Fruit fly (Drosophila melanogaster) whole organism, larva: ENCODE measurements around the gene Cpr64Ab.

Experiments used
- noc ChIP-seq: fragments of 200-800 bp; sonication (Bioruptor generic); optimal IDR thresholded peaks from 3 replicates; lab custom pipeline; 2019; ENCODE audit warnings: missing biosample characterization, mild to moderate bottlenecking, missing genetic modification characterization, moderate library complexity

Cpr64Ab gene

dm6 chr3L:4204867-4205266 is 6.5 kb downstream of the Cpr64Ab start:
- no peak for TF ChIP-seq noc (tag; lab: Kevin White, UChicago)

DNA sequence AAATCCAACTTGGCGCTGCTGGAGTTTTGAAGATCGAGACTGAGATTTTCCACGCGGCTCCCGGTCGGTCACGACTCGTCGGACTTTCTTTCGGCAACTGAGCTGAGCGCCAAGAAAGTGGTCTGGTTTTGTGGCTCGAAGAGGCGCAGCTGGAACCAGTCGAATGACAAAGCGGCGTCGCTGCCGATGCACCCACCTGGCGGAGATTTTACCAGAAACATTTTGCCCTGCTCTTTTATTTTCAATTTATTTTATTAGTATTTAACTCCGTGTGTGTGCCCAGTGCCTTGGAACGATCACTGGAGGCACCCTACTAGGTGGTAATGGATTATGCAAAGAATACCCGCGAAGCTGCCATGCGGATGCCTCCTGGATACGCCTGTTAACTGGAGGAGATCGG is 7.1 kb downstream of the Cpr64Ab start, which contains the start of gene CG15005:
CG15005 (minus strand) TSS at position 101 of the 400 bp plus-strand sequence.
- TF ChIP-seq noc (tag; lab: Kevin White, UChicago) = no peak

DNA sequence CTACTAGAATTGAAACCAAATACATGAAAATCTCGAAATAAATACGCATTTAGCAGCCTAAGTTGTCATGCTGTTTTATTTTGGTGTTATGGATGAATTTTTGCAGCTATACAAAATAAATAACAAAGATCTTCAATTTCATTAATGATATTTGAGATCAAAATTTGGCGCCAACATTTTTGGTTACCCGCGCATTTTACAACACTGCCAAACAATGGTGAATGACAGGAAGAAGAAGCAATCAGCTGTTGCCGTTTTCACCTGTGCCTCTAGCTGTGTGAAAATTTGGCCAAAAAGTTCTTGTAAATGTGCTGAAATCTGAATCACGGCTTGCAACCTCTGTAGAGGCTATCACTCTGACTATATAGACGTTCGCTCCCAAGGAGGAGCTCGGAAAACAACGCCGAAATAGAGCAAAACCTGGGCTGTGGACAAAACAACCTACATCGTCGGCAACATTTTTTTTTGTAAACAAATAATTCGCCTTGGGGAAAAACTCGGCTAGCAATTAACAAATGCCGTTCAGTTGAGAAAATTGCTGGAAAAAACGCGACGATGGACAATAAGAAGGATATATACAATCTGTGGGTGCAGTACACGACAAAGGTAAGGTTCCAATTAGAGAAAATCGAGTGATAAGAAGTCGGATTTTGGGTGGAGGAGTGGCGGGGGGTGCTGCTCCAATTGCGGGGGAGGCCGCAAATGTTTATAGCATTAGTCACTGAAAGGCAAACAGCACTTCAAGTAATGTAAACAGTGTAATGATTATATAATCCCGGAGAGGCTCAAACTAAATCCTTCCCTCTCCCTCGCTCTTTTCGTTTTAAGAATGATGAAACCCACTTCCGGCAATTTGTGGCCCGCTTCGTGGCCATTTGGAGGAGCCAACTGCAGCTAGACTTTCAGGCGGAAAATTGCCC is 17.4 kb downstream of the Cpr64Ab start, which contains the start of gene CG43367:
CG43367 (plus strand) TSS at position 264 of the 920 bp plus-strand sequence.
- no peak for TF ChIP-seq noc (tag; lab: Kevin White, UChicago)

DNA sequence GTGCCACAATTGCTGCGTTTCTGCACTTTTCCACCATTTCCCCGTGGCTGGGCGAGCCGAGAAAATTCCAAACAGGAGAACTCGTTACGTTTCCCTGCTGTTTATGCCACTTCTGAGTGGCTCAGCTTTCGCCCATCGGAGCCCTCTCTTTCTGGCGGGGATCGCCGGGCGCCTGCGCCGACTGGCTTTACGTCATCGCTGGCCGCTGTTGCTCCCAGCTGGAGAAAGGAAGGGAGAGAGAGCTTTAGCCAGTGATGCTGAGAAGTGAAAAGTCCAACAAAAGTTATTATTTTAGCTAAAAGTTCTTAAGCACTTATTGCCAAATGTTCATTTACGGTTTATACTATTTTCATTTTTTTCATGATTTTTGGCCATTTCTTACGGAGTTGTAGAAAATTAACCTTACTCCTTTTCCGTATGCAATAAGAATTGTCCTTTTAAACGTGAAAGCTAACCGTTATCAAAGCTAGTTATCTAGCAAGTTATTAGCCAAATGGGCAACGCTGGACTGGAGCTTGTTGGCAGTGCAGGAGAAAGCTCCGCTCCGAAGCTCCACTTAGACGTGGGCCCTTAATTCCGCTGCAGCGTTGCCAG is 23.3 kb downstream of the Cpr64Ab start, which contains the start of the genes Teh2 and tipE:
Teh2 (minus strand) TSS at position 94 of the 594 bp plus-strand sequence.
tipE (plus strand) TSS at position 570 of the 594 bp plus-strand sequence.
- TF ChIP-seq noc (tag; lab: Kevin White, UChicago) = no peak

DNA sequence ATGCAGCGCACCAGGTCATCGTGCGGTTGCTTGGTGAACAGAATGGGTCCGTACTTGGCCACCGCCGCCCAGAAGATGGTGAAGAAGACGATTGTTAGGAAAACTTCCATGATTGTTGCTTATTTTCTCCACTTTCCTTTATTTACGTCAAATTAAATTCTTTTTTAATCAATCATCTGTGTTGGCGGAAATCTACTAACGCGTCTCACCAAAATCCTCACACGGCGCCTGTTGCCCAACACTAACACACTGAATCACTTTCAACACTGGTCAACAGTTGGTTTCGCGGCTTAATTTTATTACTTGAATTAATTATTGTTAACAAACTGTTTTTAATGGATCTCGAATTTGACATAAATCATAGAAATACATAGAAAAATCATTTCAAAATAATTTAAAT is 24.7 kb downstream of the Cpr64Ab start, which contains the start of gene VhaM9.7-c:
VhaM9.7-c (minus strand) TSS at position 207 of the 400 bp plus-strand sequence.
- TF ChIP-seq noc (tag; lab: Kevin White, UChicago) = no peak

DNA sequence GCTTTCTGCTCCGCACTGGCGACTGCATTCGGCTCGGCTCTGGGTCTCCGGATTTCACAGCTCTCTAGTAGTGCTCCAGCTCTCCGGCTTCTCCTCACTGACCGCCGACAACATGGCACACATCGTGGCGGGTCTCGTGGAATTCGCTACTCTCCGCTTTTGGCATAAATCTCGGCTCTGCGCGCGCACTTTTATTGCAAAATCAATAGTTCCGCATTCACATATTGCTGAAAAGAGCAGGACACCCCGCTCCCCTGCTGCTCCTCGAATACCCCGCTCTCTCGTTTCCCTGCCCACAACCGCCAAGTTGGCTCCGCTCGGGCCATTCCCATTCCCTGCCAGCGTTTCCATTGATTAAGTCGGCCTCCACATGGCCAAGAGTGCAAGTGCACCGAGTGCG is 26.1 kb downstream of the Cpr64Ab start:
- TF ChIP-seq noc (tag; lab: Kevin White, UChicago) = no peak

DNA sequence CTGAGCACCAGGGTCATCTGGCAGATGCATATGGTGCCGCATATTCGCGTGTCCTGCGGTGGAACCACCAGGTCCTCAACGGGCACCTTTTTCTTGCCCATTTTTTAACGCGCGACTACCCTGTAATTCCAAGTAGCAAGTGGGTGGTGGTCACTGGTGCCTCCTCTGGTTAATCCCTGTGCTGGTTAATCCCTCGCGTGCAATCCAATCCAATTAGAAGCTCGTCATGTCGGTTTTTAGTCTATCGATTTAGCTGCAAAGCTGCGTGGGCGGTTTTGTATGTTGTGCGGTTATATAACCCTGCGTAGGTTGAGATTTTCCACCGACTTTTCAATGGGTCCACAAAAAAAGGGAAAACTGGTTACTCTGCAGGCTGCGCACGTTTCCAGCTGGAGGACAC is 26.8 kb downstream of the Cpr64Ab start, which contains the start of gene Teh3:
Teh3 (minus strand) TSS at position 101 of the 400 bp plus-strand sequence.
- no peak for TF ChIP-seq noc (tag; lab: Kevin White, UChicago)

DNA sequence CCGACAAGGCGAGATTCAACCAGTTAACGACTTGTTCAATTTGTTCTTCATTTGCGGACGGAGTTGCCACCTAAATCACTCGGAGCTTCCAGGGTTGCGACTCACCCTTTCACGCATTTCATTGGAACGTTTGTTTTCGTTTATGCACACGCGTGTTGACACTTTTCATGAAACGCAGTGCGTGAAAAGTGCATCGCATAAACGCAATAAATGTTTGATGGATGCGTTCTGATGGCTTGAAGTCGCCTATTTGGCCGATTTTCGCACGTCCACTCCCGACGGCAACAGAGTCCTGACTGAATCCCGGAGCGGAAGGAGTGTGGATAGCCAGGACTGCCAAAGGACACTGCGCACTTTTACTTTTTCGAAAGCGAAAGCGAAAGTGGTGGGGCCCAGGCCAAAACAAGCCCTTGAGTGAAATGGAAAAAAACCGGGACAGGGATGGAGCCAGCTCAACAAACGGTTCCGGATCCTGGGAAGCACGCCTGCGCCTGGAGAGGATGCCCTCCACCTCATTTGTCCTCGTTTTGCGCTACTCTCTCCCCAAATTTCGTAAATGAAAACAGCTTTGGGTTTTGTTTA is 33.3 kb downstream of the Cpr64Ab start, which contains the start of gene Teh4:
Teh4 (minus strand) TSS at position 290 of the 582 bp plus-strand sequence.
- TF ChIP-seq noc (tag; lab: Kevin White, UChicago) = no peak

DNA sequence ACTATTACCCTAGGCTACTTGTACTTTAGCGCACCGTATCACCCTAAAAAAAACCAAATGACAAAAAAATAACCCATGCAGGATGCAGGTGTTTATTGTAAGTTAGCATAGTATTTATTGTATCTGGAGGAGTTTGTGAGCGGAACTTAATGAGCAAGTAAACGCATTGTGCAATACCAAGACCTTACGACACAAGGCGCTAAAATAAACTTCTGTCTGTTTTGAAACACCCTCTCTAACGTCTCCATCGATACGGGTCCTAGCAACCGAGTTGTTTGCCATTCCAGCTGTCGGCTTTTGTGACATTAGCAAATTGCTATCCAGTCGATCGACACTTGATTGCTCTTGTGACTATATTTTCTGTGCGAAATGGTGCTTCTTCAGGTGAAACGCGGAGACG is 37.8 kb downstream of the Cpr64Ab start, which contains the start of gene CG18675:
CG18675 (plus strand) TSS at position 301 of the 400 bp plus-strand sequence.
- TF ChIP-seq noc (tag; lab: Kevin White, UChicago) = no peak

dm6 chr3L:4169957-4170651 is 41.2 kb downstream of the Cpr64Ab start, which contains the start of gene Ero1L:
TSS of gene Ero1L (plus strand) at chr3L:4170404.
- TF ChIP-seq noc (tag; lab: Kevin White, UChicago) = peak; percentile 39

- no peak for TF ChIP-seq noc (tag; lab: Kevin White, UChicago)
These were observed 43.9 kb downstream of the Cpr64Ab start, which contains the start of gene mas for dm6 chr3L:4167353-4167842. TSS of gene mas (minus strand) at chr3L:4167464.

DNA sequence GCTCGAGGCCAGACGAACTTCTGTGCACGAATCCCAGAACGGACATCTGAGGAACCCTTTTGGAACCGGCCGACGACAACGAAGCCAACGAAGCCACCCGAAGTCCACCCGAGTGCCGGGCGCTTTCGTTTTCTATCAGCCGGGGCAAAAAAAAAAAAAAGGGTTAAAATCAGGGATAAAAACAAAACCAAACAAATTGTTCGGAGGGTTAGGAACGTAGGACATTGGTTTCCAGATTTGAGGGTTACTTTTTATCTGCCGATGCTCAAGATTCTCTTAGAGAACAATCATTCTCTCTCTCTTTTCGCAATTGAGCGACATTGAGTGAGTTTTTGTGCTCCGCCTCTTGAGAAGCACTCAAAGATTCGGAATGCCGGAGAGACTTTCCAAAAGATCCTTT is 50.4 kb downstream of the Cpr64Ab start, which contains the start of gene nab:
nab (minus strand) TSS at position 7 of the 400 bp plus-strand sequence.
- no peak for TF ChIP-seq noc (tag; lab: Kevin White, UChicago)
